Fruit fly (Drosophila melanogaster): ENCODE data around the gene RpL3.

Gene RpL3

DNA sequence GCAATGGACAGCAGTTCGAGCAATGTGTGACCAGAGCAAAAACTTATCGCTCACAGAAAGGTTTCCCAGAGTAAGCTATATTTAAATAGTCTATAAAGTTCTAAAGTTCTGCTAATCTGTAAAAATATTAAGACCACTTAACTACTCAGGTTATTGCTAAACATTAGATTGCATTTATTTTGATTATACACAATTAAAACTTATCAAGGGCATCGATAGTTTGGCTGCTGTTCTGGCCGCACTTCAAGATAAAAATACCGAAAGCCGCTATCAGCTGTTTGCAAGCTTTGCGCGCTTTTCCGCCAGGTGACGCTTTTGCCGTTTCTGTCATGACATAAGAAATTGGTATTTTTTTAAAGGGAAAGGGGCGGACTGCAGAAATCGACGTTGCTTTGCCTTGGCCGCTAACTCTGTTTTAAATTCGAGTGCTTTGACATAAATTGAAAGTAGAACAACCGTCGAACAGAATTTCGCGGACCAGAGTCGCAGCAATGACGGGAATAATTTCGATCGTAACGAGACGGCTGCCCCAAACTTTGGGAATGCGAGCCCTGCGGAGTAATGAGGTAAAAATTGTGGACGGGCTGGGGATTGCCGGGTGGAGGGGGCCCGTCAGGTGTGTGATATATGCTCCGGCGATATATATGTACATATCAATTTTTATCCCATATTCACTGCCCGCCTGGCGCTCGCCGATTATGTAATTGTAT is 22.4 kb downstream of the RpL3 start, which contains the start of the genes CG17734 and CG5214 (continued):
- TF ChIP-seq Abd-B (GFP tag; optimal IDR thresholded peaks at IDR 0.05) (no peak), CkIIα-i1 (GFP tag; IDR thresholded peaks at IDR 0.05) (no peak), CG2875 (GFP tag; optimal IDR thresholded peaks at IDR 0.05) (no peak), gsb (GFP tag; IDR thresholded peaks at IDR 0.05) (no peak), CG8478 (optimal IDR thresholded peaks at IDR 0.05) (no peak), CG18619 (GFP tag; optimal IDR thresholded peaks at IDR 0.05) (no peak), CG12299 (tag; optimal IDR thresholded peaks at IDR 0.05) (no peak), Deaf1 (tag; optimal IDR thresholded peaks at IDR 0.05) (peak; percentile 36), CG8281 (tag; optimal IDR thresholded peaks at IDR 0.05) (no peak), CG10209 (GFP tag; optimal IDR thresholded peaks at IDR 0.05) (no peak), esg (GFP tag; conservative IDR thresholded peaks at IDR 0.05) (no peak), cwo (GFP tag; optimal IDR thresholded peaks at IDR 0.05) (no peak), nerfin-2 (GFP tag; IDR thresholded peaks at IDR 0.05; ENCODE audit: partially characterized antibody) (no peak), Camta (GFP tag; optimal IDR thresholded peaks at IDR 0.05) (peak; percentile 7), CG31441 (GFP tag; IDR thresholded peaks at IDR 0.05) (peak; percentile 41; the same call in 1 of the 2 replicates), Dip2 (GFP tag; IDR thresholded peaks at IDR 0.05) (no peak), CG9215 (GFP tag; IDR thresholded peaks at IDR 0.05) (no peak), kah (GFP tag; optimal IDR thresholded peaks at IDR 0.05) (no peak), caup (GFP tag; optimal IDR thresholded peaks at IDR 0.05; ENCODE audit: severe bottlenecking) (no peak), jigr1 (GFP tag; IDR thresholded peaks at IDR 0.05) (no peak), CrebB (tag; optimal IDR thresholded peaks at IDR 0.05) (no peak), bcd (GFP tag; optimal IDR thresholded peaks at IDR 0.05) (no peak), CG9797 (GFP tag; optimal IDR thresholded peaks at IDR 0.05) (peak; percentile 76), Nf-YA (GFP tag; IDR thresholded peaks at IDR 0.05) (no peak), CG14965 (GFP tag; optimal IDR thresholded peaks at IDR 0.05; ENCODE audit: borderline replicate concordance) (no peak), fd3F (GFP tag; optimal IDR thresholded peaks at IDR 0.05) (no peak), CG32532 (GFP tag; IDR thresholded peaks at IDR 0.05) (no peak; the same call in 1 of the 2 replicates), CG34376 (GFP tag; optimal IDR thresholded peaks at IDR 0.05) (peak; percentile 32), btn (GFP tag; optimal IDR thresholded peaks at IDR 0.05) (no peak), dmrt11E (tag; optimal IDR thresholded peaks at IDR 0.05) (no peak), CG14860 (GFP tag; IDR thresholded peaks at IDR 0.05; ENCODE audit: partially characterized antibody) (peak; percentile 69; the same call in 2 of the 3 replicates), toy (GFP tag; IDR thresholded peaks at IDR 0.05) (no peak), unpg (GFP tag; optimal IDR thresholded peaks at IDR 0.05) (no peak), emc (GFP tag; optimal IDR thresholded peaks at IDR 0.05) (no peak), CG18262 (tag; optimal IDR thresholded peaks at IDR 0.05) (no peak), sens (GFP tag) (peak; percentile 72), CG14441 (GFP tag; IDR thresholded peaks at IDR 0.05) (no peak), CG11560 (tag; IDR thresholded peaks at IDR 0.05) (no peak), en (GFP tag; optimal IDR thresholded peaks at IDR 0.05) (no peak), CG12659 (GFP tag; optimal IDR thresholded peaks at IDR 0.05) (peak; percentile 86), CG16813 (GFP tag; IDR thresholded peaks at IDR 0.05; ENCODE audit: partially characterized antibody) (no peak), gce (GFP tag; IDR thresholded peaks at IDR 0.05) (no peak), z (GFP tag; IDR thresholded peaks at IDR 0.05) (no peak), CG17186 (GFP tag; optimal IDR thresholded peaks at IDR 0.05) (no peak), CG14050 (GFP tag; IDR thresholded peaks at IDR 0.05) (no peak), CG11247 (GFP tag; IDR thresholded peaks at IDR 0.05) (no peak), klu (GFP tag; IDR thresholded peaks at IDR 0.05) (no peak), Kr (GFP tag; optimal IDR thresholded peaks at IDR 0.05) (no peak), CG12769 (tag; optimal IDR thresholded peaks at IDR 0.05) (no peak), trh (GFP tag; optimal IDR thresholded peaks at IDR 0.05) (no peak)
